Fruit fly (Drosophila melanogaster): ENCODE results near the gene CG43861.
A peak's percentile ranks its signal among the peaks of the same experiment; 100 is the strongest.

Gene CG43861

dm6 chr2L:19941352-19941851, 75.7 kb downstream of the CG43861 start:
- TF ChIP-seq Pif1B (GFP tag; optimal IDR thresholded peaks at IDR 0.05), result peak; percentile 31
- TF ChIP-seq CG12605 (GFP tag; IDR thresholded peaks at IDR 0.05), result peak; percentile 16; the same call in 1 of the 2 replicates
- peak; percentile 82 for TF ChIP-seq CG14655 (GFP tag; optimal IDR thresholded peaks at IDR 0.05)
- TF ChIP-seq CG13204 (GFP tag; optimal IDR thresholded peaks at IDR 0.05), result peak; percentile 52
- peak; percentile 90 for TF ChIP-seq CG8159 (tag; optimal IDR thresholded peaks at IDR 0.05)
- TF ChIP-seq rn (GFP tag; IDR thresholded peaks at IDR 0.05), result peak; percentile 83
- TF ChIP-seq fd96Ca (GFP tag; IDR thresholded peaks at IDR 0.05), result peak; percentile 87
- TF ChIP-seq D1 (tag; optimal IDR thresholded peaks at IDR 0.05), result peak; percentile 37
- TF ChIP-seq CG17806 (tag; optimal IDR thresholded peaks at IDR 0.05), result peak; percentile 80
- peak; percentile 86 for TF ChIP-seq Pif1A (GFP tag; optimal IDR thresholded peaks at IDR 0.05)
- TF ChIP-seq CG34367 (tag; optimal IDR thresholded peaks at IDR 0.05), result peak; percentile 79
- TF ChIP-seq CG32121 (GFP tag; IDR thresholded peaks at IDR 0.05), result peak; percentile 90
- peak; percentile 86 for TF ChIP-seq Ets98B (GFP tag; IDR thresholded peaks at IDR 0.05)
- peak; percentile 63 for TF ChIP-seq gl (tag; optimal IDR thresholded peaks at IDR 0.05)
- peak; percentile 81 for TF ChIP-seq CG9948 (tag; optimal IDR thresholded peaks at IDR 0.05)
- peak; percentile 65 for TF ChIP-seq CG10348 (GFP tag; IDR thresholded peaks at IDR 0.05)
- peak; percentile 77 for TF ChIP-seq CG8301 (tag; optimal IDR thresholded peaks at IDR 0.05)
- TF ChIP-seq CG15710 (tag; optimal IDR thresholded peaks at IDR 0.05), result peak; percentile 92
- peak; percentile 66 for TF ChIP-seq EcR (GFP tag; optimal IDR thresholded peaks at IDR 0.05)
- TF ChIP-seq CG4496 (GFP tag; IDR thresholded peaks at IDR 0.05), result peak; percentile 93
- peak; percentile 79 for TF ChIP-seq Snoo (tag; optimal IDR thresholded peaks at IDR 0.05)

dm6 chr2L:19940036-19940435, 77.0 kb downstream of the CG43861 start:
- TF ChIP-seq CG14655 (GFP tag; optimal IDR thresholded peaks at IDR 0.05), result no peak
- no peak for TF ChIP-seq D1 (tag; optimal IDR thresholded peaks at IDR 0.05)
- TF ChIP-seq CG4496 (GFP tag; IDR thresholded peaks at IDR 0.05), result 0 out of 3 replicates have a peak, but pooled peaks have one; percentile 30
- no peak for TF ChIP-seq CG12605 (GFP tag; IDR thresholded peaks at IDR 0.05)
- TF ChIP-seq CG8159 (tag; optimal IDR thresholded peaks at IDR 0.05), result no peak
- TF ChIP-seq CG15710 (tag; optimal IDR thresholded peaks at IDR 0.05), result no peak
- TF ChIP-seq Pif1B (GFP tag; optimal IDR thresholded peaks at IDR 0.05), result no peak

dm6 chr2L:19937804-19938461, 79.1 kb downstream of the CG43861 start:
- TF ChIP-seq CG9948 (tag; optimal IDR thresholded peaks at IDR 0.05) (no peak), CG12605 (GFP tag; IDR thresholded peaks at IDR 0.05) (no peak), CG34367 (tag; optimal IDR thresholded peaks at IDR 0.05) (no peak), Ets98B (GFP tag; IDR thresholded peaks at IDR 0.05) (no peak), D1 (tag; optimal IDR thresholded peaks at IDR 0.05) (no peak), Pif1B (GFP tag; optimal IDR thresholded peaks at IDR 0.05) (no peak), CG8159 (tag; optimal IDR thresholded peaks at IDR 0.05) (no peak), gl (tag; optimal IDR thresholded peaks at IDR 0.05) (no peak), Pif1A (GFP tag; optimal IDR thresholded peaks at IDR 0.05) (no peak), rn (GFP tag; IDR thresholded peaks at IDR 0.05) (no peak), CG13204 (GFP tag; optimal IDR thresholded peaks at IDR 0.05) (no peak), Snoo (tag; optimal IDR thresholded peaks at IDR 0.05) (no peak), CG17806 (tag; optimal IDR thresholded peaks at IDR 0.05) (no peak), CG4496 (GFP tag; IDR thresholded peaks at IDR 0.05) (no peak), CG8301 (tag; optimal IDR thresholded peaks at IDR 0.05) (no peak), CG14655 (GFP tag; optimal IDR thresholded peaks at IDR 0.05) (no peak), CG10348 (GFP tag; IDR thresholded peaks at IDR 0.05) (no peak)

- TF ChIP-seq fd96Ca (GFP tag; IDR thresholded peaks at IDR 0.05) (peak; percentile 77), Pif1A (GFP tag; optimal IDR thresholded peaks at IDR 0.05) (peak; percentile 66), CG14655 (GFP tag; optimal IDR thresholded peaks at IDR 0.05) (peak; percentile 71), CG4496 (GFP tag; IDR thresholded peaks at IDR 0.05) (peak; percentile 55; the same call in 1 of the 3 replicates), CG8159 (tag; optimal IDR thresholded peaks at IDR 0.05) (peak; percentile 65), CG17806 (tag; optimal IDR thresholded peaks at IDR 0.05) (peak; percentile 47), CG34367 (tag; optimal IDR thresholded peaks at IDR 0.05) (peak; percentile 19), rn (GFP tag; IDR thresholded peaks at IDR 0.05) (0 out of 2 replicates have a peak, but pooled peaks have one; percentile 38), CG8301 (tag; optimal IDR thresholded peaks at IDR 0.05) (peak; percentile 61), CG9948 (tag; optimal IDR thresholded peaks at IDR 0.05) (peak; percentile 55), CG15710 (tag; optimal IDR thresholded peaks at IDR 0.05) (peak; percentile 57), CG32121 (GFP tag; IDR thresholded peaks at IDR 0.05) (peak; percentile 55)
These were observed 81.0 kb downstream of the CG43861 start for dm6 chr2L:19936131-19936530.

- no peak for TF ChIP-seq CG34367 (tag; optimal IDR thresholded peaks at IDR 0.05)
- TF ChIP-seq gl (tag; optimal IDR thresholded peaks at IDR 0.05), result no peak
- peak; percentile 66 for TF ChIP-seq Ets98B (GFP tag; IDR thresholded peaks at IDR 0.05)
- peak; percentile 34; the same call in 1 of the 2 replicates for TF ChIP-seq CG32121 (GFP tag; IDR thresholded peaks at IDR 0.05)
- TF ChIP-seq CG15710 (tag; optimal IDR thresholded peaks at IDR 0.05), result peak; percentile 12
- TF ChIP-seq CG4496 (GFP tag; IDR thresholded peaks at IDR 0.05), result peak; percentile 69
- TF ChIP-seq CG13204 (GFP tag; optimal IDR thresholded peaks at IDR 0.05), result peak; percentile 62
- 0 out of 2 replicates have a peak, but pooled peaks have one; percentile 31 for TF ChIP-seq CG12605 (GFP tag; IDR thresholded peaks at IDR 0.05)
- no peak for TF ChIP-seq CG14655 (GFP tag; optimal IDR thresholded peaks at IDR 0.05)
- TF ChIP-seq CG8301 (tag; optimal IDR thresholded peaks at IDR 0.05), result no peak
- peak; percentile 25 for TF ChIP-seq Pif1A (GFP tag; optimal IDR thresholded peaks at IDR 0.05)
- peak; percentile 69; the same call in 2 of the 3 replicates for TF ChIP-seq fd96Ca (GFP tag; IDR thresholded peaks at IDR 0.05)
- TF ChIP-seq EcR (GFP tag; optimal IDR thresholded peaks at IDR 0.05), result peak; percentile 75
- TF ChIP-seq rn (GFP tag; IDR thresholded peaks at IDR 0.05), result no peak
- peak; percentile 0 for TF ChIP-seq CG9948 (tag; optimal IDR thresholded peaks at IDR 0.05)
- no peak for TF ChIP-seq D1 (tag; optimal IDR thresholded peaks at IDR 0.05)
- peak; percentile 30 for TF ChIP-seq CG8159 (tag; optimal IDR thresholded peaks at IDR 0.05)
These were observed 81.8 kb downstream of the CG43861 start for dm6 chr2L:19935085-19935846.
